Fruit fly (Drosophila melanogaster) whole organism, embryonic: ENCODE data around the gene Glg1.
A peak's percentile ranks its signal among the peaks of the same experiment; 100 is the strongest.

Experiments used
- Awh ChIP-seq: fragments of 200-800 bp; sonication (Bioruptor generic); IDR thresholded peaks from 2 replicates; pipeline ENCODE4, ENCODE4 v1.3.6; 2022; ENCODE audit warnings: missing biosample characterization, missing genetic modification characterization
- CG10209 ChIP-seq: fragments of 200-800 bp; sonication (Bioruptor generic); optimal IDR thresholded peaks from 3 replicates; lab custom pipeline; 2017; ENCODE audit warnings: missing biosample characterization, mild to moderate bottlenecking, missing genetic modification characterization, missing genetic modification reagents
- CG10274 ChIP-seq: fragments of 200-800 bp; sonication (Bioruptor generic); optimal IDR thresholded peaks from 3 replicates; lab custom pipeline; 2017; ENCODE audit warnings: missing biosample characterization, mild to moderate bottlenecking, missing genetic modification characterization
- CG10654 ChIP-seq: fragments of 200-800 bp; sonication (Bioruptor generic); optimal IDR thresholded peaks from 2 replicates; lab custom pipeline; 2016; ENCODE audit warnings: missing biosample characterization, missing genetic modification characterization
- CG11456 ChIP-seq: fragments of 200-800 bp; sonication (Bioruptor generic); IDR thresholded peaks from 3 replicates; pipeline ENCODE4 v1.3.6; 2022; ENCODE audit warnings: missing biosample characterization, missing genetic modification characterization
- CG13123 ChIP-seq: fragments of 200-800 bp; sonication (Bioruptor generic); optimal IDR thresholded peaks from 2 replicates; lab custom pipeline; 2016; ENCODE audit warnings: missing biosample characterization, missing genetic modification characterization
- CG15696 ChIP-seq: fragments of 200-800 bp; sonication (Bioruptor generic); optimal IDR thresholded peaks from 2 replicates; lab custom pipeline; 2019; ENCODE audit warnings: missing biosample characterization, mild to moderate bottlenecking, missing genetic modification characterization, moderate library complexity
- CG16863 ChIP-seq: fragments of 200-800 bp; sonication (Bioruptor generic); optimal IDR thresholded peaks from 3 replicates; lab custom pipeline; 2016; ENCODE audit warnings: missing biosample characterization, missing genetic modification characterization
- CG17912 ChIP-seq: fragments of 200-800 bp; sonication (Bioruptor generic); optimal IDR thresholded peaks from 2 replicates; lab custom pipeline; 2018; ENCODE audit warnings: missing biosample characterization, mild to moderate bottlenecking, missing genetic modification characterization
- CG32532 ChIP-seq: fragments of 200-800 bp; sonication (Bioruptor generic); IDR thresholded peaks from 2 replicates; pipeline ENCODE4 v1.3.6; 2022; ENCODE audit warnings: missing biosample characterization, missing genetic modification characterization
- CG32767 ChIP-seq: fragments of 200-800 bp; sonication (Bioruptor generic); IDR thresholded peaks from 2 replicates; pipeline ENCODE4 v1.3.6; 2022; ENCODE audit warnings: missing biosample characterization, missing genetic modification characterization
- CG34224 ChIP-seq: fragments of 200-800 bp; sonication (Bioruptor generic); IDR thresholded peaks from 3 replicates; pipeline ENCODE4 v1.3.6; 2022; ENCODE audit warnings: missing biosample characterization, missing genetic modification characterization; ENCODE audit not compliant: partially characterized antibody
- CG4404 ChIP-seq: fragments of 200-800 bp; sonication (Bioruptor generic); IDR thresholded peaks from 2 replicates; pipeline ENCODE4 v1.3.6; 2022; ENCODE audit warnings: missing biosample characterization, missing genetic modification characterization
- CG4820 ChIP-seq: fragments of 200-800 bp; sonication (Bioruptor generic); optimal IDR thresholded peaks from 3 replicates; lab custom pipeline; 2016; ENCODE audit warnings: missing biosample characterization, missing genetic modification characterization
- CG4854 ChIP-seq: fragments of 200-800 bp; sonication (Bioruptor generic); optimal IDR thresholded peaks from 2 replicates; lab custom pipeline; 2016; ENCODE audit warnings: missing biosample characterization, missing genetic modification characterization, inconsistent platforms
- CG7786 ChIP-seq: fragments of 200-800 bp; sonication (Bioruptor generic); optimal IDR thresholded peaks from 2 replicates; lab custom pipeline; 2016; ENCODE audit warnings: missing biosample characterization, missing genetic modification characterization
- CG8290 ChIP-seq, 3 experiments: fragments of 200-800 bp; sonication (Bioruptor generic); optimal IDR thresholded peaks; 2 replicates each; lab custom pipeline; 2016 to 2019; ENCODE audit warnings: missing biosample characterization in 3 of 3, missing genetic modification characterization in 3 of 3, mild to moderate bottlenecking in 2 of 3, moderate library complexity in 1 of 3
- CHES-1-like ChIP-seq: fragments of 200-800 bp; sonication (Bioruptor generic); optimal IDR thresholded peaks from 2 replicates; lab custom pipeline; 2016; ENCODE audit warnings: missing biosample characterization, missing genetic modification characterization
- CrebB ChIP-seq: fragments of 200-800 bp; sonication (Bioruptor generic); optimal IDR thresholded peaks from 3 replicates; lab custom pipeline; 2018; ENCODE audit warnings: missing biosample characterization, mild to moderate bottlenecking, missing genetic modification characterization
- D19B ChIP-seq: fragments of 200-800 bp; sonication (Bioruptor generic); optimal IDR thresholded peaks from 2 replicates; lab custom pipeline; 2017; ENCODE audit warnings: missing biosample characterization, mild to moderate bottlenecking, missing genetic modification characterization
- Dbx ChIP-seq: fragments of 200-800 bp; sonication (Bioruptor generic); IDR thresholded peaks from 3 replicates; pipeline ENCODE4 v1.3.6; 2022; ENCODE audit warnings: missing biosample characterization, missing genetic modification characterization
- Dek ChIP-seq: fragments of 200-800 bp; sonication (Bioruptor generic); optimal IDR thresholded peaks from 3 replicates; lab custom pipeline; 2019; ENCODE audit warnings: missing biosample characterization, mild to moderate bottlenecking, missing genetic modification characterization, moderate library complexity
- Dip2 ChIP-seq: fragments of 200-800 bp; sonication (Bioruptor generic); IDR thresholded peaks from 2 replicates; pipeline ENCODE4 v1.3.6; 2022; ENCODE audit warnings: missing biosample characterization, missing genetic modification characterization
- GATAe ChIP-seq: fragments of 200-800 bp; sonication (Bioruptor generic); conservative IDR thresholded peaks from 2 replicates; pipeline ENCODE4 v1.3.6; 2022; ENCODE audit warnings: missing biosample characterization, missing genetic modification characterization
- H2.0 ChIP-seq: fragments of 200-800 bp; sonication (Bioruptor generic); IDR thresholded peaks from 2 replicates; pipeline ENCODE4 v1.3.6; 2022; ENCODE audit warnings: missing biosample characterization, missing genetic modification characterization
- Hsf ChIP-seq: fragments of 200-800 bp; sonication (Bioruptor generic); optimal IDR thresholded peaks from 3 replicates; lab custom pipeline; 2016; ENCODE audit warnings: missing biosample characterization, missing genetic modification characterization
- Mad ChIP-seq: fragments of 200-800 bp; sonication (Bioruptor generic); optimal IDR thresholded peaks from 2 replicates; lab custom pipeline; 2016; ENCODE audit warnings: missing biosample characterization, missing genetic modification characterization
- Nf-YA ChIP-seq: fragments of 200-800 bp; sonication (Bioruptor generic); IDR thresholded peaks from 2 replicates; pipeline ENCODE4 v1.3.6; 2022; ENCODE audit warnings: missing biosample characterization, missing genetic modification characterization
- Sox102F ChIP-seq: fragments of 200-800 bp; sonication (Bioruptor generic); optimal IDR thresholded peaks from 2 replicates; lab custom pipeline; 2018; ENCODE audit warnings: missing biosample characterization, mild to moderate bottlenecking, missing genetic modification characterization, moderate library complexity
- Vsx1 ChIP-seq: fragments of 200-800 bp; sonication (Bioruptor generic); optimal IDR thresholded peaks from 2 replicates; lab custom pipeline; 2017; ENCODE audit warnings: missing biosample characterization, mild to moderate bottlenecking, missing genetic modification characterization, missing genetic modification reagents
- ash1 ChIP-seq: fragments of 200-800 bp; sonication (Bioruptor generic); optimal IDR thresholded peaks from 2 replicates; lab custom pipeline; 2018; ENCODE audit warnings: missing biosample characterization, mild to moderate bottlenecking, missing genetic modification characterization
- az2 ChIP-seq: fragments of 200-800 bp; sonication (Bioruptor generic); optimal IDR thresholded peaks from 3 replicates; lab custom pipeline; 2016; ENCODE audit warnings: missing biosample characterization, missing genetic modification characterization
- bab2 ChIP-seq: fragments of 200-800 bp; sonication (Bioruptor generic); optimal IDR thresholded peaks from 2 replicates; lab custom pipeline; 2016; ENCODE audit warnings: missing biosample characterization, missing genetic modification characterization
- ci ChIP-seq: fragments of 200-800 bp; sonication (Bioruptor generic); IDR thresholded peaks from 3 replicates; pipeline ENCODE4 v1.3.6; 2022; ENCODE audit warnings: missing biosample characterization, missing genetic modification characterization
- fd102C ChIP-seq: fragments of 200-800 bp; sonication (Bioruptor generic); optimal IDR thresholded peaks from 2 replicates; lab custom pipeline; 2018; ENCODE audit warnings: missing biosample characterization, mild to moderate bottlenecking, missing genetic modification characterization, moderate library complexity
- hkb ChIP-seq, 2 experiments: fragments of 200-800 bp in 1 of 2; fragments of >200 bp in 1 of 2; sonication (Bioruptor generic) in 1 of 2; IDR thresholded peaks in 1 of 2; optimal IDR thresholded peaks in 1 of 2; 2 replicates each; pipeline versions ENCODE4 v1.3.6 to Lab custom; 2017 to 2022; ENCODE audit warnings: missing biosample characterization in 1 of 2, missing genetic modification characterization in 1 of 2
- inv ChIP-seq: fragments of 200-800 bp; sonication (Bioruptor generic); IDR thresholded peaks from 2 replicates; pipeline ENCODE4 v1.3.6; 2022; ENCODE audit warnings: missing biosample characterization, missing genetic modification characterization; ENCODE audit not compliant: partially characterized antibody
- kah ChIP-seq: fragments of 200-800 bp; sonication (Bioruptor generic); optimal IDR thresholded peaks from 2 replicates; lab custom pipeline; 2018; ENCODE audit warnings: missing biosample characterization, mild to moderate bottlenecking, missing genetic modification characterization
- ken ChIP-seq: fragments of 200-800 bp; sonication (Bioruptor generic); IDR thresholded peaks from 3 replicates; pipeline ENCODE4 v1.3.6; 2022; ENCODE audit warnings: missing biosample characterization, missing genetic modification characterization
- lab ChIP-seq: fragments of 200-800 bp; sonication (Bioruptor generic); optimal IDR thresholded peaks from 3 replicates; lab custom pipeline; 2017; ENCODE audit warnings: missing biosample characterization, missing genetic modification characterization, mild to moderate bottlenecking, moderate library complexity, missing genetic modification reagents
- lilli ChIP-seq: fragments of 200-800 bp; sonication (Bioruptor generic); optimal IDR thresholded peaks from 3 replicates; lab custom pipeline; 2016; ENCODE audit warnings: missing biosample characterization, missing genetic modification characterization
- oc ChIP-seq: fragments of 200-800 bp; sonication (Bioruptor generic); optimal IDR thresholded peaks from 2 replicates; lab custom pipeline; 2018; ENCODE audit warnings: missing biosample characterization, mild to moderate bottlenecking, missing genetic modification characterization, moderate library complexity
- org-1 ChIP-seq: fragments of 200-800 bp; sonication (Bioruptor generic); optimal IDR thresholded peaks from 2 replicates; lab custom pipeline; 2017; ENCODE audit warnings: missing biosample characterization, missing genetic modification characterization
- otp ChIP-seq: fragments of 200-800 bp; sonication (Bioruptor generic); IDR thresholded peaks from 3 replicates; pipeline ENCODE4, ENCODE4 v1.3.6; 2022; ENCODE audit warnings: missing biosample characterization, missing genetic modification characterization
- pnt ChIP-seq: fragments of 200-800 bp; sonication (Bioruptor generic); optimal IDR thresholded peaks from 3 replicates; lab custom pipeline; 2016; ENCODE audit warnings: missing biosample characterization, missing genetic modification characterization
- pzg ChIP-seq: fragments of 200-800 bp; sonication (Bioruptor generic); optimal IDR thresholded peaks from 3 replicates; lab custom pipeline; 2018; ENCODE audit warnings: missing biosample characterization, mild to moderate bottlenecking, missing genetic modification characterization, moderate library complexity
- ssp ChIP-seq: fragments of 200-800 bp; sonication (Bioruptor generic); IDR thresholded peaks from 2 replicates; pipeline ENCODE4 v1.3.6; 2022; ENCODE audit warnings: missing biosample characterization, missing genetic modification characterization
- stwl ChIP-seq: fragments of 200-800 bp; sonication (Bioruptor generic); optimal IDR thresholded peaks from 3 replicates; lab custom pipeline; 2018; ENCODE audit warnings: missing biosample characterization, mild to moderate bottlenecking, missing genetic modification characterization, moderate library complexity
- trem ChIP-seq: fragments of 200-800 bp; optimal IDR thresholded peaks from 3 replicates; lab custom pipeline; 2019; ENCODE audit warnings: missing biosample characterization, mild to moderate bottlenecking, missing genetic modification characterization, moderate library complexity
- twi ChIP-seq: fragments of 200-800 bp; optimal IDR thresholded peaks from 2 replicates; lab custom pipeline; 2019; ENCODE audit warnings: missing biosample characterization, mild to moderate bottlenecking, missing genetic modification characterization, moderate library complexity
- z ChIP-seq: fragments of 200-800 bp; sonication (Bioruptor generic); IDR thresholded peaks from 3 replicates; pipeline ENCODE4 v1.3.6; 2022; ENCODE audit warnings: missing biosample characterization, missing genetic modification characterization

Glg1 gene

dm6 chr3L:21501928-21502327, 5.4 kb downstream of the Glg1 start (continued):
- TF ChIP-seq CG8290 (GFP tag; optimal IDR thresholded peaks at IDR 0.05; lab: Kevin White, UChicago), result no peak
- peak in 1 of 2 experiments; percentile 11 for TF ChIP-seq CG8290 (tag; optimal IDR thresholded peaks at IDR 0.05; lab: Kevin White, UChicago)
- no peak for TF ChIP-seq CG10654 (GFP tag; lab: Kevin White, UChicago)
- no peak for TF ChIP-seq twi (tag; lab: Kevin White, UChicago)
- TF ChIP-seq oc (tag; lab: Kevin White, UChicago), result no peak
- TF ChIP-seq ken (GFP tag; lab: Robert Waterston, UW), result no peak
- no peak for TF ChIP-seq CG16863 (GFP tag; lab: Kevin White, UChicago)
- no peak for TF ChIP-seq Mad
- no peak for TF ChIP-seq Dip2 (GFP tag; lab: Robert Waterston, UW)
- no peak for TF ChIP-seq az2 (GFP tag; lab: Kevin White, UChicago)
- TF ChIP-seq CG34224, result no peak
- no peak for TF ChIP-seq Awh
- no peak for TF ChIP-seq bab2 (GFP tag; lab: Kevin White, UChicago)
- TF ChIP-seq Sox102F (GFP tag; lab: Kevin White, UChicago), result peak; percentile 30
- no peak for TF ChIP-seq CG15696 (tag; lab: Kevin White, UChicago)
- no peak for TF ChIP-seq hkb (optimal IDR thresholded peaks at IDR 0.05; lab: Kevin White, UChicago)
- 0 out of 2 replicates have a peak, but pooled peaks have one; percentile 50 for TF ChIP-seq hkb (GFP tag; IDR thresholded peaks at IDR 0.05; lab: Robert Waterston, UW)
- no peak for TF ChIP-seq CG17912
- TF ChIP-seq CG4854, result no peak
- no peak for TF ChIP-seq z (GFP tag; lab: Robert Waterston, UW)
- no peak for TF ChIP-seq H2.0 (GFP tag; lab: Robert Waterston, UW)
- no peak for TF ChIP-seq Hsf (GFP tag; lab: Kevin White, UChicago)
- no peak for TF ChIP-seq pzg (GFP tag; lab: Kevin White, UChicago)
- no peak for TF ChIP-seq ash1 (GFP tag; lab: Kevin White, UChicago)
- TF ChIP-seq ssp (GFP tag; lab: Robert Waterston, UW), result no peak
- TF ChIP-seq CG11456, result no peak
- TF ChIP-seq CG32767 (GFP tag; lab: Robert Waterston, UW), result no peak
- TF ChIP-seq lab, result peak; percentile 53
- TF ChIP-seq lilli (GFP tag; lab: Kevin White, UChicago), result peak; percentile 25
- no peak for TF ChIP-seq Dbx
- TF ChIP-seq CG32532 (GFP tag; lab: Robert Waterston, UW), result peak; percentile 50; the same call in 1 of the 2 replicates
- TF ChIP-seq CG4820 (GFP tag; lab: Kevin White, UChicago), result no peak
- TF ChIP-seq CG10274, result no peak
- TF ChIP-seq fd102C (GFP tag; lab: Kevin White, UChicago), result no peak
- TF ChIP-seq ci (GFP tag; lab: Robert Waterston, UW), result 0 out of 3 replicates have a peak, but pooled peaks have one; percentile 40
- TF ChIP-seq Nf-YA (GFP tag; lab: Robert Waterston, UW), result no peak
- no peak for TF ChIP-seq kah (GFP tag; lab: Kevin White, UChicago)
- no peak for TF ChIP-seq inv (GFP tag; lab: Robert Waterston, UW)
- TF ChIP-seq CrebB, result no peak
- TF ChIP-seq CHES-1-like (GFP tag; lab: Kevin White, UChicago), result no peak
- TF ChIP-seq D19B (GFP tag; lab: Kevin White, UChicago), result peak; percentile 30
- TF ChIP-seq trem, result no peak
- TF ChIP-seq CG4404, result no peak
- no peak for TF ChIP-seq GATAe (GFP tag; lab: Robert Waterston, UW)
- no peak for TF ChIP-seq stwl
- no peak for TF ChIP-seq org-1
- TF ChIP-seq otp, result no peak
- TF ChIP-seq CG7786 (GFP tag; lab: Kevin White, UChicago), result peak; percentile 1
- no peak for TF ChIP-seq CG10209 (GFP tag; lab: Kevin White, UChicago)
- TF ChIP-seq pnt, result no peak
- TF ChIP-seq Dek, result no peak
- TF ChIP-seq Vsx1 (GFP tag; lab: Kevin White, UChicago), result no peak
- TF ChIP-seq CG13123 (GFP tag; lab: Kevin White, UChicago), result no peak
